Fruit fly (Drosophila melanogaster) whole organism, embryonic: ENCODE results near the gene CG6689.
A peak's percentile ranks its signal among the peaks of the same experiment; 100 is the strongest.

ENCODE experiments used
- Atf-2 ChIP-seq: fragments of 200-800 bp; sonication (Bioruptor generic); optimal IDR thresholded peaks from 2 replicates; lab custom pipeline; 2016; ENCODE audit warnings: missing biosample characterization, missing genetic modification characterization
- C15 ChIP-seq: fragments of 200-800 bp; sonication (Bioruptor generic); IDR thresholded peaks from 3 replicates; pipeline ENCODE4 v1.3.6; 2022; ENCODE audit warnings: missing biosample characterization, missing genetic modification characterization
- CG10274 ChIP-seq: fragments of 200-800 bp; sonication (Bioruptor generic); optimal IDR thresholded peaks from 3 replicates; lab custom pipeline; 2017; ENCODE audit warnings: missing biosample characterization, mild to moderate bottlenecking, missing genetic modification characterization
- CG10565 ChIP-seq: fragments of 200-800 bp; sonication (Bioruptor generic); optimal IDR thresholded peaks from 3 replicates; lab custom pipeline; 2016; ENCODE audit warnings: missing biosample characterization, mild to moderate bottlenecking, missing genetic modification characterization
- CG11085 ChIP-seq: fragments of 200-800 bp; sonication (Bioruptor generic); IDR thresholded peaks from 2 replicates; pipeline ENCODE4 v1.3.6; 2022; ENCODE audit warnings: missing biosample characterization, missing genetic modification characterization
- CG11696 ChIP-seq: fragments of 200-800 bp; sonication (Bioruptor generic); IDR thresholded peaks from 2 replicates; pipeline ENCODE4 v1.3.6; 2022; ENCODE audit warnings: missing biosample characterization, missing genetic modification characterization
- CG12155 ChIP-seq: fragments of 200-800 bp; sonication (Bioruptor generic); optimal IDR thresholded peaks from 3 replicates; lab custom pipeline; 2016; ENCODE audit warnings: missing biosample characterization, missing genetic modification characterization
- CG1233 ChIP-seq: fragments of 200-800 bp; sonication (Bioruptor generic); optimal IDR thresholded peaks from 4 replicates; lab custom pipeline; 2018; ENCODE audit warnings: missing biosample characterization, mild to moderate bottlenecking, missing genetic modification characterization
- CG12391 ChIP-seq: fragments of 200-800 bp; sonication (Bioruptor generic); optimal IDR thresholded peaks from 3 replicates; lab custom pipeline; 2018; ENCODE audit warnings: missing biosample characterization, mild to moderate bottlenecking, missing genetic modification characterization, moderate library complexity
- CG14667 ChIP-seq: fragments of 200-800 bp; sonication (Bioruptor generic); IDR thresholded peaks from 2 replicates; pipeline ENCODE4 v1.3.6; 2022; ENCODE audit warnings: missing biosample characterization, missing genetic modification characterization
- CG15073 ChIP-seq: fragments of 200-800 bp; sonication (Bioruptor generic); optimal IDR thresholded peaks from 2 replicates; lab custom pipeline; 2016; ENCODE audit warnings: missing biosample characterization, missing genetic modification characterization
- CG16863 ChIP-seq: fragments of 200-800 bp; sonication (Bioruptor generic); optimal IDR thresholded peaks from 3 replicates; lab custom pipeline; 2016; ENCODE audit warnings: missing biosample characterization, missing genetic modification characterization
- CG17385 ChIP-seq: fragments of 200-800 bp; sonication (Bioruptor generic); optimal IDR thresholded peaks from 3 replicates; lab custom pipeline; 2018; ENCODE audit warnings: missing biosample characterization, mild to moderate bottlenecking, missing genetic modification characterization
- CG1832 ChIP-seq: fragments of 200-800 bp; sonication (Bioruptor generic); optimal IDR thresholded peaks from 2 replicates; lab custom pipeline; 2017; ENCODE audit warnings: missing biosample characterization, mild to moderate bottlenecking, missing genetic modification characterization, inconsistent platforms
- CG3163 ChIP-seq: fragments of 200-800 bp; sonication (Bioruptor generic); optimal IDR thresholded peaks from 3 replicates; lab custom pipeline; 2016; ENCODE audit warnings: missing biosample characterization, missing genetic modification characterization
- CG34224 ChIP-seq: fragments of 200-800 bp; sonication (Bioruptor generic); IDR thresholded peaks from 3 replicates; pipeline ENCODE4 v1.3.6; 2022; ENCODE audit warnings: missing biosample characterization, missing genetic modification characterization; ENCODE audit not compliant: partially characterized antibody
- CG4820 ChIP-seq: fragments of 200-800 bp; sonication (Bioruptor generic); optimal IDR thresholded peaks from 3 replicates; lab custom pipeline; 2016; ENCODE audit warnings: missing biosample characterization, missing genetic modification characterization
- CG7928 ChIP-seq: fragments of 200-800 bp; sonication (Bioruptor generic); optimal IDR thresholded peaks from 2 replicates; lab custom pipeline; 2017; ENCODE audit warnings: missing biosample characterization, mild to moderate bottlenecking, missing genetic modification characterization
- CG8765 ChIP-seq: fragments of 200-800 bp; sonication (Bioruptor generic); IDR thresholded peaks from 2 replicates; pipeline ENCODE4 v1.3.6; 2022; ENCODE audit warnings: missing biosample characterization, missing genetic modification characterization
- CG8924 ChIP-seq: fragments of 200-800 bp; optimal IDR thresholded peaks from 3 replicates; lab custom pipeline; 2019; ENCODE audit warnings: missing biosample characterization, mild to moderate bottlenecking, missing genetic modification characterization, moderate library complexity
- CG9727 ChIP-seq: fragments of 200-800 bp; sonication (Bioruptor generic); optimal IDR thresholded peaks from 3 replicates; lab custom pipeline; 2017; ENCODE audit warnings: missing biosample characterization, mild to moderate bottlenecking, missing genetic modification characterization
- CG9797 ChIP-seq: fragments of 200-800 bp; sonication (Bioruptor generic); optimal IDR thresholded peaks from 3 replicates; lab custom pipeline; 2018; ENCODE audit warnings: missing biosample characterization, mild to moderate bottlenecking, missing genetic modification characterization
- CHES-1-like ChIP-seq: fragments of 200-800 bp; sonication (Bioruptor generic); optimal IDR thresholded peaks from 2 replicates; lab custom pipeline; 2016; ENCODE audit warnings: missing biosample characterization, missing genetic modification characterization
- CkIIα-i1 ChIP-seq: fragments of 200-800 bp; sonication (Bioruptor generic); IDR thresholded peaks from 2 replicates; pipeline ENCODE4 v1.3.6; 2022; ENCODE audit warnings: missing biosample characterization, missing genetic modification characterization
- Dbx ChIP-seq: fragments of 200-800 bp; sonication (Bioruptor generic); IDR thresholded peaks from 3 replicates; pipeline ENCODE4 v1.3.6; 2022; ENCODE audit warnings: missing biosample characterization, missing genetic modification characterization
- Deaf1 ChIP-seq: fragments of 200-800 bp; optimal IDR thresholded peaks from 3 replicates; lab custom pipeline; 2019; ENCODE audit warnings: missing biosample characterization, mild to moderate bottlenecking, missing genetic modification characterization, moderate library complexity
- Eip74EF ChIP-seq, 2 experiments: fragments of 200-800 bp in 1 of 2; fragments of >200 bp in 1 of 2; sonication (Bioruptor generic) in 1 of 2; optimal IDR thresholded peaks; 2 replicates each; lab custom pipeline; 2017 to 2019; ENCODE audit warnings: missing biosample characterization in 2 of 2, missing genetic modification characterization in 2 of 2, mild to moderate bottlenecking in 1 of 2, moderate library complexity in 1 of 2
- HLH54F ChIP-seq: fragments of 200-800 bp; sonication (Bioruptor generic); optimal IDR thresholded peaks from 3 replicates; lab custom pipeline; 2016; ENCODE audit warnings: missing biosample characterization, missing genetic modification characterization
- Hand ChIP-seq: fragments of 200-800 bp; sonication (Bioruptor generic); optimal IDR thresholded peaks from 2 replicates; lab custom pipeline; 2017; ENCODE audit warnings: mild to moderate bottlenecking, missing biosample characterization, missing genetic modification reagents, missing genetic modification characterization
- Hr3 ChIP-seq: fragments of 200-800 bp; sonication (Bioruptor generic); optimal IDR thresholded peaks from 3 replicates; lab custom pipeline; 2016; ENCODE audit warnings: missing biosample characterization, missing genetic modification characterization
- Ssrp ChIP-seq: fragments of 200-800 bp; sonication (Bioruptor generic); optimal IDR thresholded peaks from 2 replicates; lab custom pipeline; 2018; ENCODE audit warnings: missing biosample characterization, mild to moderate bottlenecking, missing genetic modification characterization, moderate library complexity
- aop ChIP-seq: fragments of 200-800 bp; sonication (Bioruptor generic); IDR thresholded peaks from 2 replicates; pipeline ENCODE4 v1.3.6; 2022; ENCODE audit warnings: missing biosample characterization, missing genetic modification characterization
- bsh ChIP-seq, 2 experiments: fragments of 200-800 bp; sonication (Bioruptor generic); optimal IDR thresholded peaks; 2 replicates each; lab custom pipeline; 2017 to 2018; ENCODE audit warnings: mild to moderate bottlenecking in 2 of 2, missing biosample characterization in 2 of 2, missing genetic modification characterization in 2 of 2, moderate library complexity in 1 of 2
- btn ChIP-seq: fragments of 200-800 bp; sonication (Bioruptor generic); optimal IDR thresholded peaks from 2 replicates; lab custom pipeline; 2016; ENCODE audit warnings: missing biosample characterization, missing genetic modification characterization
- cg ChIP-seq: fragments of 200-800 bp; sonication (Bioruptor generic); optimal IDR thresholded peaks from 3 replicates; lab custom pipeline; 2019; ENCODE audit warnings: missing biosample characterization, mild to moderate bottlenecking, missing genetic modification characterization, moderate library complexity
- cwo ChIP-seq: fragments of 200-800 bp; sonication (Bioruptor generic); optimal IDR thresholded peaks from 3 replicates; lab custom pipeline; 2017; ENCODE audit warnings: missing biosample characterization, missing genetic modification characterization, mild to moderate bottlenecking, moderate library complexity, missing genetic modification reagents
- da ChIP-seq: fragments of 200-800 bp; sonication (Bioruptor generic); optimal IDR thresholded peaks from 2 replicates; lab custom pipeline; 2016; ENCODE audit warnings: missing biosample characterization, missing genetic modification characterization
- danr ChIP-seq: fragments of 200-800 bp; sonication (Bioruptor generic); IDR thresholded peaks from 2 replicates; pipeline ENCODE4 v1.3.6; 2022; ENCODE audit warnings: missing biosample characterization, missing genetic modification characterization
- emc ChIP-seq: fragments of 200-800 bp; sonication (Bioruptor generic); optimal IDR thresholded peaks from 2 replicates; lab custom pipeline; 2016; ENCODE audit warnings: missing biosample characterization, missing genetic modification characterization
- esg ChIP-seq: fragments of 200-800 bp; sonication (Bioruptor generic); conservative IDR thresholded peaks from 2 replicates; pipeline ENCODE4 v1.3.6; 2022; ENCODE audit warnings: missing biosample characterization, missing genetic modification characterization
- fru ChIP-seq: fragments of >200 bp; optimal IDR thresholded peaks from 2 replicates; lab custom pipeline; 2017
- hth ChIP-seq: fragments of >200 bp; optimal IDR thresholded peaks from 2 replicates; lab custom pipeline; 2017; ENCODE audit warnings: inconsistent platforms
- ind ChIP-seq: fragments of 200-800 bp; sonication (Bioruptor generic); optimal IDR thresholded peaks from 3 replicates; lab custom pipeline; 2016; ENCODE audit warnings: missing biosample characterization, missing genetic modification characterization
- mirr ChIP-seq: fragments of 200-800 bp; sonication (Bioruptor generic); optimal IDR thresholded peaks from 3 replicates; lab custom pipeline; 2018; ENCODE audit warnings: missing biosample characterization, mild to moderate bottlenecking, missing genetic modification characterization
- p53 ChIP-seq: fragments of 200-800 bp; sonication (Bioruptor generic); optimal IDR thresholded peaks from 2 replicates; lab custom pipeline; 2016; ENCODE audit warnings: missing biosample characterization, missing genetic modification characterization
- pnt ChIP-seq: fragments of 200-800 bp; sonication (Bioruptor generic); optimal IDR thresholded peaks from 3 replicates; lab custom pipeline; 2016; ENCODE audit warnings: missing biosample characterization, missing genetic modification characterization
- sim ChIP-seq: fragments of 200-800 bp; sonication (Bioruptor generic); IDR thresholded peaks from 2 replicates; pipeline ENCODE4 v1.3.6; 2022; ENCODE audit warnings: missing biosample characterization, missing genetic modification characterization
- tll ChIP-seq, 2 experiments: fragments of 200-800 bp in 1 of 2; fragments of >200 bp in 1 of 2; sonication (Bioruptor generic) in 1 of 2; optimal IDR thresholded peaks; 2 replicates each; lab custom pipeline; 2017 to 2019; ENCODE audit warnings: missing biosample characterization in 2 of 2, missing genetic modification characterization in 2 of 2, mild to moderate bottlenecking in 1 of 2, moderate library complexity in 1 of 2
- trem ChIP-seq: fragments of 200-800 bp; optimal IDR thresholded peaks from 3 replicates; lab custom pipeline; 2019; ENCODE audit warnings: missing biosample characterization, mild to moderate bottlenecking, missing genetic modification characterization, moderate library complexity
- tx ChIP-seq: fragments of 200-800 bp; sonication (Bioruptor generic); optimal IDR thresholded peaks from 2 replicates; lab custom pipeline; 2016; ENCODE audit warnings: missing biosample characterization, missing genetic modification characterization
- wdn ChIP-seq: fragments of 200-800 bp; sonication (Bioruptor generic); IDR thresholded peaks from 2 replicates; pipeline ENCODE4 v1.3.6; 2022; ENCODE audit warnings: missing biosample characterization, missing genetic modification characterization

CG6689 gene

dm6 chr3R:11216156-11216630 is 3.7 kb downstream of the CG6689 start, which contains the start of the genes RpS25 and CG4820 (continued):
- peak; percentile 87 for TF ChIP-seq CG8924
- TF ChIP-seq HLH54F (GFP tag; lab: Kevin White, UChicago), result peak; percentile 84
- peak; percentile 94 for TF ChIP-seq CG1233 (GFP tag; lab: Kevin White, UChicago)
- TF ChIP-seq btn, result peak; percentile 88
- peak; percentile 88 for TF ChIP-seq CG10274 (GFP tag; lab: Kevin White, UChicago)
- peak; percentile 94 for TF ChIP-seq CG4820 (GFP tag; lab: Kevin White, UChicago)
- peak; percentile 29; the same call in 1 of the 2 replicates for TF ChIP-seq esg (GFP tag; lab: Robert Waterston, UW)
- peak; percentile 73 for TF ChIP-seq cwo (GFP tag; lab: Kevin White, UChicago)
- TF ChIP-seq Hr3, result peak; percentile 71
- TF ChIP-seq CG34224, result peak; percentile 88
- peak; percentile 90 for TF ChIP-seq CG16863
- TF ChIP-seq CG15073 (GFP tag; lab: Kevin White, UChicago), result peak; percentile 9
- peak; percentile 86 for TF ChIP-seq da
- peak; percentile 82 for TF ChIP-seq CG3163 (GFP tag; lab: Kevin White, UChicago)
- peak in 1 of 2 experiments; percentile 84 for TF ChIP-seq Eip74EF (GFP tag; optimal IDR thresholded peaks at IDR 0.05; lab: Kevin White, UChicago)
- peak; percentile 95 for TF ChIP-seq trem (tag; lab: Kevin White, UChicago)
- peak; percentile 42 for TF ChIP-seq CG11696 (GFP tag; lab: Robert Waterston, UW)
- peak; percentile 57; the same call in 1 of the 3 replicates for TF ChIP-seq C15 (GFP tag; lab: Robert Waterston, UW)
- 0 out of 2 replicates have a peak, but pooled peaks have one; percentile 15 for TF ChIP-seq aop (GFP tag; lab: Robert Waterston, UW)
- no peak for TF ChIP-seq CkIIα-i1
- peak; percentile 95 for TF ChIP-seq CG9727 (GFP tag; lab: Kevin White, UChicago)
- peak; percentile 58 for TF ChIP-seq Deaf1
- TF ChIP-seq p53 (GFP tag; lab: Kevin White, UChicago), result peak; percentile 93
- peak; percentile 92 for TF ChIP-seq CG12391 (tag; lab: Kevin White, UChicago)
- peak; percentile 59 for TF ChIP-seq CG10565 (GFP tag; lab: Kevin White, UChicago)
- TF ChIP-seq CHES-1-like (GFP tag; lab: Kevin White, UChicago), result peak; percentile 94
- TF ChIP-seq emc (GFP tag; lab: Kevin White, UChicago), result peak; percentile 90
- peak; percentile 80 for TF ChIP-seq tx
- TF ChIP-seq wdn (GFP tag; lab: Robert Waterston, UW), result peak; percentile 77
- TF ChIP-seq Ssrp (tag; lab: Kevin White, UChicago), result peak; percentile 81
- TF ChIP-seq Dbx (GFP tag; lab: Robert Waterston, UW), result peak; percentile 92
- TF ChIP-seq danr (GFP tag; lab: Robert Waterston, UW), result peak; percentile 58; the same call in 1 of the 2 replicates
- TF ChIP-seq fru (lab: Kevin White, UChicago), result no peak
- TF ChIP-seq CG7928 (GFP tag; lab: Kevin White, UChicago), result peak; percentile 78
- TF ChIP-seq bsh (GFP tag; optimal IDR thresholded peaks at IDR 0.05; lab: Kevin White, UChicago), result peak; percentile 36 to 81
- TF ChIP-seq CG17385, result peak; percentile 89
- TF ChIP-seq CG12155 (GFP tag; lab: Kevin White, UChicago), result peak; percentile 68
- TF ChIP-seq CG11085 (GFP tag; lab: Robert Waterston, UW), result peak; percentile 82
- peak; percentile 98 for TF ChIP-seq mirr (GFP tag; lab: Kevin White, UChicago)
- TF ChIP-seq CG14667 (GFP tag; lab: Robert Waterston, UW), result peak; percentile 65; the same call in 1 of the 2 replicates
- no peak for TF ChIP-seq CG1832
- TF ChIP-seq pnt (GFP tag; lab: Kevin White, UChicago), result peak; percentile 28
- peak; percentile 89 for TF ChIP-seq Atf-2 (GFP tag; lab: Kevin White, UChicago)
- no peak for TF ChIP-seq cg (GFP tag; lab: Kevin White, UChicago)
- no peak for TF ChIP-seq hth
- TF ChIP-seq CG8765 (GFP tag; lab: Robert Waterston, UW), result no peak
- peak; percentile 99 for TF ChIP-seq CG9797 (GFP tag; lab: Kevin White, UChicago)
- peak; percentile 40 to 90 for TF ChIP-seq tll (GFP tag; optimal IDR thresholded peaks at IDR 0.05; lab: Kevin White, UChicago)
- peak; percentile 71 for TF ChIP-seq sim (GFP tag; lab: Robert Waterston, UW)
- peak; percentile 72 for TF ChIP-seq ind (GFP tag; lab: Kevin White, UChicago)
- TF ChIP-seq Hand (GFP tag; lab: Kevin White, UChicago), result peak; percentile 81
